Fruit fly (Drosophila melanogaster) Kc167 (cell line): ENCODE measurements around the gene CG43221.

Experiments used
- Myc ChIP-seq: fragments of >200 bp; optimal IDR thresholded peaks from 2 replicates; lab custom pipeline; 2017; ENCODE audit warnings: missing external identifiers
- Sin3A ChIP-seq: fragments of >200 bp; optimal IDR thresholded peaks from 2 replicates; lab custom pipeline; 2018; ENCODE audit warnings: missing external identifiers
- h ChIP-seq: fragments of >200 bp; optimal IDR thresholded peaks from 3 replicates; lab custom pipeline; 2018; ENCODE audit warnings: missing external identifiers
- insv ChIP-seq: fragments of >200 bp; optimal IDR thresholded peaks from 3 replicates; lab custom pipeline; 2018; ENCODE audit warnings: missing external identifiers
- psq ChIP-seq: fragments of >200 bp; optimal IDR thresholded peaks from 2 replicates; lab custom pipeline; 2017; ENCODE audit warnings: missing external identifiers
- ttk ChIP-seq: sonication (Bioruptor generic); optimal IDR thresholded peaks from 2 replicates; lab custom pipeline; 2017; ENCODE audit warnings: missing external identifiers

CG43221 gene

dm6 chr2L:17465915-17466677, 19.5 kb upstream of the CG43221 start:
- TF ChIP-seq insv (lab: Kevin White, UChicago) (no peak), h (no peak)

- TF ChIP-seq h (no peak), insv (lab: Kevin White, UChicago) (no peak)
These were observed 18.6 kb upstream of the CG43221 start for dm6 chr2L:17466950-17467349.

DNA sequence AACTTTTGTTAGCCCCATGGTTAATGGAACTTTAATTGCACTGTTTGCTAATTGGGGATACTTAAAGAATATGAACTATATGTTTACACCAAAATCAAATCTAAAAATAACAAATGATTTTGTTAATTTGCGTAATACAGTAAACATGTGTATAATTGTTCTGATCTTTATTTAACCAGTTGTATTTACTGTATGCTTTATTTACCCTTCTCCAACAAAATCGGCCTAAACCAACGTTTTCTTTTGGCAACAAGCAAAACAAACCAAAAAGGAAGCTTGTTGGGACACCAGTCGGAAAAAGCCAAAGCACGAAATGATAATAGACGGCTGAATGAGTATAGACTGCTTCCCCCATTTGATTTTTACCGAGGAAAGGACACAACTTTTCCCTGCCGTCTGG, 14.9 kb upstream of the CG43221 start:
- no peak for TF ChIP-seq ttk (lab: Kevin White, UChicago)
- no peak for TF ChIP-seq h
- no peak for TF ChIP-seq insv (lab: Kevin White, UChicago)
- no peak for TF ChIP-seq Sin3A
- no peak for TF ChIP-seq Myc (lab: Kevin White, UChicago)
- no peak for TF ChIP-seq psq (lab: Kevin White, UChicago)

DNA sequence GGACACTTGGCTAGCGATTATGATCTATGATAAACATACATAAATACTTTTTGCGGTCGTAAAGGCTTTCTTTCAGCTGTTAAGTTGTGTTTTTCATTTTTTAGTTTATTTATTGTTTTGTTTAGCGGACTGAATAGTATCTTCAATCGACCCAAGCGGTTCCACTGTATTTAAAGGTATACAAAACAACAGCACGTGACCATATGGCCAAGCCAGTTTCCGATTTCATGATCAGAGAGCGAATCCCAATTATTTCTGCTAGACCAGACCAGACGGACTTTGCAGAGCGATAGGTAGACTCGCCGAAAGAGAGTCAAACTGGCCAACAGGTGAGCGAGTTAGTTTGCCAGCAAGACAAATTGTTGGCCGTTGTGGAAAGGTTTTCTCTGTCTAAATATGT, 14.0 kb upstream of the CG43221 start, which contains the start of gene Sgt:
TSS of gene Sgt (plus strand) at position 80 of the 400 bp plus-strand sequence.
- TF ChIP-seq Sin3A (no peak), insv (lab: Kevin White, UChicago) (no peak), ttk (lab: Kevin White, UChicago) (no peak), h (no peak), Myc (lab: Kevin White, UChicago) (no peak), psq (lab: Kevin White, UChicago) (no peak)

DNA sequence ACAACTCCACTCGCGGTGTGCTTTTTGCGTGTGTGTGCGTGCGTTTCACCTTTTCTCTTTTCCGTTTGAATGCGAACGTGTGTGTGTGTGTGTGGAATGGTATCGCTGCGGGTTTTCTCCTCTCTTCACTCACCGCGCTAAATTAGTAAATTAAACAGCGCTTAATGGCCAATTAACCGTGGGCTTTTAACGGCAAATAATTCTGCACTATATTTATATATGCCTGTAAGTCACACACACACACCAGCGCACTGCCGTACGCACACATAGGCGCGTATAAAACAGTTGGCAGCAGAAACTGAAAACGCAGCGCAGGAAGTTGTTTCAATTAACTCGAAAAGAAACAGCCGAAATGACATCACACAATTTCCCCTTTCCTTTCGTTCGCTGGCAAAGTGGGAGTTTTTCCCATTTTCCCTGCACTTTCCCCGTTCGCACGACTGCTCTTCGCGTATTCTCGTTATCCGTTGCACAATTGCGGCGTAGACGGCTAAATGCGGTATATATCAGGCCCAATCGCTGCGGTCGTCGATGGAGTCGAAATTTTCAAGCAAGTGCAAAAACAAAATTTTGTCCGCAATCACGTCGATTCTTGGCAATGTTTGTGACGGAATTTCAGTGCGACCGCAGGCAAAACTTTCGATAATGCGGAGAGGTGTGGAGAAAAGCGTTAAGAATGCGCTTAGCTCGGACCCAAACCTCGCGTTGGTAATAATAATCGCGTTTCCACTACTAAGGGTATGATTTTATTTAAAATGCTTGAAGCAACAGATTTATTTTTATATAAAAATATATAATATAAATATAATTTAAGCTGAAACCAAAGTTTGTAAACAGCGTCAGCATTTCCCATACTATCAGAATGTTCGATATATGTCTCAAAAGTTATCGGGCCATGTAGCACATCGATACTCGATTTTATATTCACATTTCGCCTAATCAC, 12.7 kb upstream of the CG43221 start, which contains the start of gene BicD:
TSS of gene BicD (minus strand) at position 634 of the 943 bp plus-strand sequence.
- TF ChIP-seq psq (lab: Kevin White, UChicago) (no peak), h (no peak), Sin3A (no peak), ttk (lab: Kevin White, UChicago) (no peak), insv (lab: Kevin White, UChicago) (no peak), Myc (lab: Kevin White, UChicago) (no peak)

dm6 chr2L:17477710-17478109, 7.8 kb upstream of the CG43221 start, which contains the start of gene cass:
Gene cass, minus strand, starts transcription at chr2L:17477888.
- no peak for TF ChIP-seq Myc (lab: Kevin White, UChicago)
- TF ChIP-seq h, result no peak
- no peak for TF ChIP-seq ttk (lab: Kevin White, UChicago)
- TF ChIP-seq Sin3A, result no peak
- TF ChIP-seq insv (lab: Kevin White, UChicago), result no peak
- no peak for TF ChIP-seq psq (lab: Kevin White, UChicago)

DNA sequence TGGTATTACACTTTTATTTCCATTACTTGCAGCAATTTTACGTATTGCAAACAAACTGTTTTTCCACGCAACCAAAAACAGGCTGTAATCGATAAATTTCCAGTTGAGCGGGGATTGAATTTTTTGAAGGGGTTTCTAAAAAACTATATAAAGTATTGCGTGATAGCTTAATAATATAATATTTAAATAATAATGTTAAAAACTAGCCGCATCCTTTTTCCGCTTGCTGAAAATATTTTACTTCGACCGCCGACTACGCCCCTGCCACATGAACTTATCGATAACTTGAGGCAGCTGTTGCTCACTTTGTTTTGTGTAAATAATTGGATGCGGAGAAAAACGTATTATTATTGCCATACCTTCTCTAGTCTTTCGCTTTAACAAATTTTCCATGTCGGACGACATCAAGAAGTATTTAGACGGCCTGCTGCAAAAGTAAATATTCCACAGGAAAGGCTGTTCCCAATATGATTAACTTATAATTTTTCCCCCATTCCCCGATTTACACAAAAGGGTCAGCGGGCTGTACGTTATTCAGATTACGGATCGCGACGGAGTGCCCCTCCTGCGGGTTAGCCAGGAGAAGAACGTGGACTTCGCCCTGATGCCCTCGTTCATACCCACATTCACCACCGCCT, 4.5 kb upstream of the CG43221 start, which contains the start of the genes fws and Lamtor3:
TSS of gene fws (minus strand) at position 87 of the 638 bp plus-strand sequence.
TSS of gene Lamtor3 (plus strand) at position 289 of the 638 bp plus-strand sequence.
- no peak for TF ChIP-seq psq (lab: Kevin White, UChicago)
- TF ChIP-seq ttk (lab: Kevin White, UChicago), result no peak
- TF ChIP-seq Myc (lab: Kevin White, UChicago), result no peak
- no peak for TF ChIP-seq h
- no peak for TF ChIP-seq insv (lab: Kevin White, UChicago)
- no peak for TF ChIP-seq Sin3A

DNA sequence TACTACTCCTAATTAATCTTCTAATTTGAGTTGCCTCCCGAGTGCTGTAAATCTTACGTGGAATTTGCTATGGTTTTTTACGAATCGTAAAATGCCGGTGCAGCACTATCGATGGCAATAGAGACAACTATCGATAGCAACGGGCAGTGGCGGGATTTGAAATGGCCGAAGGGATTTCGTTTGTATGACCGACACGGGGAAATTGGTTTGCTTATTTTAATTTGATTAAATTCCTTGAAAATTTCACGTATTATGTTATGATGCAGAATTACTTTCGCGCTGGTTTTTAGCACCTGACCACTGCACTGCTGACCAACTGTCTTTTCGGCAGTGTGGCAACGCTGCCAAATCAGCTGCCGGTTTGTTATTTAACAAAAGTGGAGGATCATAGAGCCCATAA, 1.4 kb upstream of the CG43221 start, which contains the start of the genes GCS2beta and CG5131:
TSS of gene GCS2beta (minus strand) at position 134 of the 400 bp plus-strand sequence.
TSS of gene CG5131 (plus strand) at position 328 of the 400 bp plus-strand sequence.
- no peak for TF ChIP-seq psq (lab: Kevin White, UChicago)
- no peak for TF ChIP-seq Sin3A
- no peak for TF ChIP-seq h
- no peak for TF ChIP-seq Myc (lab: Kevin White, UChicago)
- TF ChIP-seq insv (lab: Kevin White, UChicago), result no peak
- TF ChIP-seq ttk (lab: Kevin White, UChicago), result no peak

DNA sequence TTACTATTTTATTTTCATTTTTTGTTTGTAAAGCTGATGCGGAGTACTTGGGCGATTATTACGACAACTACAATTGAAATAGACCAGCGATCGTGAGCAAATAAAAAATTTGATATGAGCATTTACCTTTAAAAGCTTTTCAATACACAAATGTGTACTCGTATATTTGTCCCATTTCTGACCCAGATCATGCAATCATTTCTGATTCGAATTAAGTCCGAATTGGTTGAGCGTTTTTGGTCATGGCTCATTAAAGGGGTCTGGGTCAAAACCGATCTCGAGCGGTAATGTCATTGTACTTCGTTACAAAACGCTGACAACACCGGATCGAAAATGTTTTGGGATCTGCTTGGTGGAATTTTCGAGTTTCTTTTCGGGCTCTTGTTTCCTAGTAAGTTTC, 707 bp downstream of the CG43221 start, which contains the start of gene CG43220:
TSS of gene CG43220 (plus strand) at position 301 of the 400 bp plus-strand sequence.
- TF ChIP-seq h, result no peak
- no peak for TF ChIP-seq ttk (lab: Kevin White, UChicago)
- TF ChIP-seq psq (lab: Kevin White, UChicago), result no peak
- no peak for TF ChIP-seq Myc (lab: Kevin White, UChicago)
- TF ChIP-seq Sin3A, result no peak
- TF ChIP-seq insv (lab: Kevin White, UChicago), result no peak

- TF ChIP-seq ttk (lab: Kevin White, UChicago), result no peak
- TF ChIP-seq Myc (lab: Kevin White, UChicago), result no peak
- no peak for TF ChIP-seq h
- TF ChIP-seq psq (lab: Kevin White, UChicago), result no peak
- no peak for TF ChIP-seq Sin3A
- TF ChIP-seq insv (lab: Kevin White, UChicago), result no peak
These were observed 7.1 kb downstream of the CG43221 start for dm6 chr2L:17492680-17493079.

dm6 chr2L:17495759-17496158, 10.2 kb downstream of the CG43221 start:
- TF ChIP-seq h (no peak), psq (lab: Kevin White, UChicago) (no peak), Sin3A (no peak), ttk (lab: Kevin White, UChicago) (no peak), insv (lab: Kevin White, UChicago) (no peak), Myc (lab: Kevin White, UChicago) (no peak)
